Worm (Caenorhabditis elegans) whole organism, L1 larva: Measurements from ENCODE around the gene comt-1.

Experiments
- C04F5.9 ChIP-seq: sonication (generic microtip); optimal IDR thresholded peaks from 2 replicates; lab custom pipeline; 2016; ENCODE audit warnings: missing genetic modification characterization, missing compliant biosample characterization
- C34B4.2 ChIP-seq: sonication (generic microtip); optimal IDR thresholded peaks from 2 replicates; lab custom pipeline; 2017; ENCODE audit warnings: mild to moderate bottlenecking, missing genetic modification characterization, missing compliant biosample characterization
- F16B12.6 ChIP-seq: fragments of 150-350 bp; optimal IDR thresholded peaks from 2 replicates; lab custom pipeline; 2014; ENCODE audit warnings: missing biosample characterization, missing genetic modification characterization
- aly-2 ChIP-seq: fragments of 150-350 bp; optimal IDR thresholded peaks from 2 replicates; lab custom pipeline; 2014; ENCODE audit warnings: missing biosample characterization, missing genetic modification characterization
- grh-1 ChIP-seq: fragments of 200-800 bp; sonication (Bioruptor generic); IDR thresholded peaks from 2 replicates; pipeline ENCODE4 v1.3.6; 2022; ENCODE audit warnings: missing genetic modification reagents, missing genetic modification characterization, missing compliant biosample characterization
- lin-35 ChIP-seq, 2 experiments: fragments of 150-350 bp; optimal IDR thresholded peaks; 2 replicates each; lab custom pipeline; 2014; ENCODE audit warnings: missing biosample characterization in 2 of 2, missing genetic modification characterization in 2 of 2, missing genetic modification reagents in 2 of 2
- nhr-47 ChIP-seq: sonication (generic microtip); optimal IDR thresholded peaks from 2 replicates; lab custom pipeline; 2016; ENCODE audit warnings: mild to moderate bottlenecking, missing genetic modification characterization, moderate library complexity, missing compliant biosample characterization
- snu-23 ChIP-seq: sonication (generic microtip); optimal IDR thresholded peaks from 2 replicates; lab custom pipeline; 2016; ENCODE audit warnings: missing genetic modification characterization, missing compliant biosample characterization
- zag-1 ChIP-seq: fragments of 150-350 bp; optimal IDR thresholded peaks from 2 replicates; lab custom pipeline; 2014; ENCODE audit warnings: missing biosample characterization, missing genetic modification characterization
- ztf-4 ChIP-seq: fragments of 150-350 bp; optimal IDR thresholded peaks from 2 replicates; lab custom pipeline; 2014; ENCODE audit warnings: missing biosample characterization, missing genetic modification characterization

Gene comt-1

DNA sequence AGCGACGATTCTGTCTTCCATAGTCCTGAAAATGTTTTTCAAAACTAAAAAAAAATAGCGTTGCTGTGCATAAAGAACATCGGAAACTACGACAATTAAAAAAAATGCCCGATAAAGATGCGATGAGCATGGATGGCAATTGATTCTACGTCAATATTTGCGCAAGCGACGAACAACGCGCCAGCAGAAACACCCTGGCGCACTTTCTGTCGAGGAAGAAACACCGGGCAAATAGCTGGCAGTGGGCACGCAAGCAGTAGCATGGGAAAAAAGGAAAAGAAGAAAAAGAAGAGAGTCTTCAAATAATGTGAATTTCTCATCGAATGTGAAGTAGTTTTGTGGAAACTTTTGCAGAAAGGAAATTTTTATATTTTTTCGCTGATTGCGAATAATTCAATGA lies 52.7 kb downstream of the comt-1 start, which contains the start of gene C14A11.9 (continued):
- TF ChIP-seq zag-1 (tag; lab: Kevin White, UChicago): peak; percentile 63
- TF ChIP-seq nhr-47 (tag; lab: Kevin White, UChicago): peak; percentile 97
- TF ChIP-seq C04F5.9 (tag; lab: Kevin White, UChicago): peak; percentile 71
- TF ChIP-seq aly-2: peak; percentile 76
- peak; percentile 69 for TF ChIP-seq ztf-4 (tag; lab: Kevin White, UChicago)
- no peak for TF ChIP-seq C34B4.2 (tag; lab: Kevin White, UChicago)
- TF ChIP-seq snu-23 (GFP tag; lab: Kevin White, UChicago): peak; percentile 97
- peak; percentile 80 for TF ChIP-seq grh-1 (GFP tag; lab: Robert Waterston, UW)
- peak; percentile 53 for TF ChIP-seq F16B12.6
- peak; percentile 78 to 90 for TF ChIP-seq lin-35 (GFP tag; optimal IDR thresholded peaks at IDR 0.05; lab: Kevin White, UChicago)
